Fruit fly (Drosophila melanogaster) whole organism, embryonic: ENCODE measurements around the gene Gr64f.

Source experiments
- Awh ChIP-seq: fragments of 200-800 bp; sonication (Bioruptor generic); IDR thresholded peaks from 2 replicates; pipeline ENCODE4, ENCODE4 v1.3.6; 2022; ENCODE audit warnings: missing biosample characterization, missing genetic modification characterization
- CG10543 ChIP-seq: fragments of 200-800 bp; sonication (Bioruptor generic); optimal IDR thresholded peaks from 3 replicates; lab custom pipeline; 2017; ENCODE audit warnings: missing biosample characterization, mild to moderate bottlenecking, missing genetic modification characterization, moderate library complexity
- CG11085 ChIP-seq: fragments of 200-800 bp; sonication (Bioruptor generic); IDR thresholded peaks from 2 replicates; pipeline ENCODE4 v1.3.6; 2022; ENCODE audit warnings: missing biosample characterization, missing genetic modification characterization
- CG11247 ChIP-seq: fragments of 200-800 bp; sonication (Bioruptor generic); IDR thresholded peaks from 2 replicates; pipeline ENCODE4 v1.3.6; 2022; ENCODE audit warnings: missing biosample characterization, missing genetic modification characterization
- CG11696 ChIP-seq: fragments of 200-800 bp; sonication (Bioruptor generic); IDR thresholded peaks from 2 replicates; pipeline ENCODE4 v1.3.6; 2022; ENCODE audit warnings: missing biosample characterization, missing genetic modification characterization
- CG12391 ChIP-seq: fragments of 200-800 bp; sonication (Bioruptor generic); optimal IDR thresholded peaks from 3 replicates; lab custom pipeline; 2018; ENCODE audit warnings: missing biosample characterization, mild to moderate bottlenecking, missing genetic modification characterization, moderate library complexity
- CG15479 ChIP-seq: fragments of 200-800 bp; sonication (Bioruptor generic); optimal IDR thresholded peaks from 3 replicates; lab custom pipeline; 2019; ENCODE audit warnings: missing biosample characterization, mild to moderate bottlenecking, missing genetic modification characterization, moderate library complexity
- CG16779 ChIP-seq: fragments of 200-800 bp; sonication (Bioruptor generic); IDR thresholded peaks from 2 replicates; pipeline ENCODE4 v1.3.6; 2022; ENCODE audit warnings: missing biosample characterization, missing genetic modification characterization
- CG16815 ChIP-seq: fragments of 200-800 bp; sonication (Bioruptor generic); optimal IDR thresholded peaks from 3 replicates; lab custom pipeline; 2017; ENCODE audit warnings: missing biosample characterization, mild to moderate bottlenecking, missing genetic modification characterization
- CG2712 ChIP-seq: fragments of 200-800 bp; optimal IDR thresholded peaks from 3 replicates; lab custom pipeline; 2019; ENCODE audit warnings: missing biosample characterization, mild to moderate bottlenecking, missing genetic modification characterization, moderate library complexity
- CG31441 ChIP-seq: fragments of 200-800 bp; sonication (Bioruptor generic); IDR thresholded peaks from 2 replicates; pipeline ENCODE4 v1.3.6; 2022; ENCODE audit warnings: missing biosample characterization, missing genetic modification characterization
- CG32532 ChIP-seq: fragments of 200-800 bp; sonication (Bioruptor generic); IDR thresholded peaks from 2 replicates; pipeline ENCODE4 v1.3.6; 2022; ENCODE audit warnings: missing biosample characterization, missing genetic modification characterization
- CG4282 ChIP-seq: fragments of 200-800 bp; sonication (Bioruptor generic); optimal IDR thresholded peaks from 2 replicates; lab custom pipeline; 2016; ENCODE audit warnings: missing biosample characterization, missing genetic modification characterization
- CG6175 ChIP-seq: fragments of 200-800 bp; sonication (Bioruptor generic); IDR thresholded peaks from 3 replicates; pipeline ENCODE4 v1.3.6; 2022; ENCODE audit warnings: missing biosample characterization, missing genetic modification characterization
- CG6689 ChIP-seq: fragments of 200-800 bp; sonication (Bioruptor generic); IDR thresholded peaks from 2 replicates; pipeline ENCODE4 v1.3.6; 2022; ENCODE audit warnings: missing biosample characterization, missing genetic modification characterization
- CG6791 ChIP-seq: fragments of 200-800 bp; sonication (Bioruptor generic); IDR thresholded peaks from 3 replicates; pipeline ENCODE4 v1.3.6; 2022; ENCODE audit warnings: missing biosample characterization, missing genetic modification characterization; ENCODE audit not compliant: partially characterized antibody
- CG7963 ChIP-seq: fragments of 200-800 bp; sonication (Bioruptor generic); IDR thresholded peaks from 3 replicates; pipeline ENCODE4 v1.3.6; 2022; ENCODE audit warnings: missing biosample characterization, missing genetic modification characterization; ENCODE audit not compliant: partially characterized antibody
- CG8290 ChIP-seq, 3 experiments: fragments of 200-800 bp; sonication (Bioruptor generic); optimal IDR thresholded peaks; 2 replicates each; lab custom pipeline; 2016 to 2019; ENCODE audit warnings: missing biosample characterization in 3 of 3, missing genetic modification characterization in 3 of 3, mild to moderate bottlenecking in 2 of 3, moderate library complexity in 1 of 3
- CG9797 ChIP-seq: fragments of 200-800 bp; sonication (Bioruptor generic); optimal IDR thresholded peaks from 3 replicates; lab custom pipeline; 2018; ENCODE audit warnings: missing biosample characterization, mild to moderate bottlenecking, missing genetic modification characterization
- Deaf1 ChIP-seq: fragments of 200-800 bp; optimal IDR thresholded peaks from 3 replicates; lab custom pipeline; 2019; ENCODE audit warnings: missing biosample characterization, mild to moderate bottlenecking, missing genetic modification characterization, moderate library complexity
- Elba2 ChIP-seq: fragments of 200-800 bp; sonication (Bioruptor generic); optimal IDR thresholded peaks from 3 replicates; lab custom pipeline; 2016; ENCODE audit warnings: missing biosample characterization, missing genetic modification characterization
- HmgD ChIP-seq: fragments of 200-800 bp; sonication (Bioruptor generic); optimal IDR thresholded peaks from 3 replicates; lab custom pipeline; 2016; ENCODE audit warnings: missing biosample characterization, missing genetic modification characterization
- Lpt ChIP-seq: fragments of >200 bp; optimal IDR thresholded peaks from 2 replicates; lab custom pipeline; 2018; ENCODE audit warnings: missing biosample characterization, missing genetic modification characterization
- Nf-YB ChIP-seq: fragments of 200-800 bp; sonication (Bioruptor generic); optimal IDR thresholded peaks from 3 replicates; lab custom pipeline; 2019; ENCODE audit warnings: missing biosample characterization, mild to moderate bottlenecking, missing genetic modification characterization, moderate library complexity
- Poxn ChIP-seq: fragments of 200-800 bp; sonication (Bioruptor generic); IDR thresholded peaks from 2 replicates; pipeline ENCODE4 v1.3.6; 2022; ENCODE audit warnings: missing biosample characterization, missing genetic modification characterization
- Side ChIP-seq: fragments of 200-800 bp; sonication (Bioruptor generic); optimal IDR thresholded peaks from 2 replicates; lab custom pipeline; 2016; ENCODE audit warnings: missing biosample characterization, missing genetic modification characterization
- Vsx1 ChIP-seq: fragments of 200-800 bp; sonication (Bioruptor generic); optimal IDR thresholded peaks from 2 replicates; lab custom pipeline; 2017; ENCODE audit warnings: missing biosample characterization, mild to moderate bottlenecking, missing genetic modification characterization, missing genetic modification reagents
- ato ChIP-seq: fragments of 200-800 bp; sonication (Bioruptor generic); IDR thresholded peaks from 2 replicates; pipeline ENCODE4 v1.3.6; 2022; ENCODE audit warnings: missing biosample characterization, missing genetic modification characterization; ENCODE audit not compliant: partially characterized antibody
- az2 ChIP-seq: fragments of 200-800 bp; sonication (Bioruptor generic); optimal IDR thresholded peaks from 3 replicates; lab custom pipeline; 2016; ENCODE audit warnings: missing biosample characterization, missing genetic modification characterization
- br ChIP-seq: fragments of >200 bp; optimal IDR thresholded peaks from 2 replicates; lab custom pipeline; 2017
- btn ChIP-seq: fragments of 200-800 bp; sonication (Bioruptor generic); optimal IDR thresholded peaks from 2 replicates; lab custom pipeline; 2016; ENCODE audit warnings: missing biosample characterization, missing genetic modification characterization
- cg ChIP-seq: fragments of 200-800 bp; sonication (Bioruptor generic); optimal IDR thresholded peaks from 3 replicates; lab custom pipeline; 2019; ENCODE audit warnings: missing biosample characterization, mild to moderate bottlenecking, missing genetic modification characterization, moderate library complexity
- chinmo ChIP-seq: fragments of 200-800 bp; sonication (Bioruptor generic); IDR thresholded peaks from 4 replicates; pipeline ENCODE4 v1.3.6; 2022; ENCODE audit warnings: missing biosample characterization, missing genetic modification characterization; ENCODE audit not compliant: partially characterized antibody
- corto ChIP-seq: fragments of 200-800 bp; sonication (Bioruptor generic); optimal IDR thresholded peaks from 2 replicates; lab custom pipeline; 2016; ENCODE audit warnings: missing biosample characterization, mild to moderate bottlenecking, missing genetic modification characterization, moderate library complexity
- crc ChIP-seq: fragments of 200-800 bp; sonication (Bioruptor generic); optimal IDR thresholded peaks from 2 replicates; lab custom pipeline; 2016; ENCODE audit warnings: missing biosample characterization, missing genetic modification characterization
- fru ChIP-seq: fragments of >200 bp; optimal IDR thresholded peaks from 2 replicates; lab custom pipeline; 2017
- gcm ChIP-seq: fragments of 200-800 bp; sonication (Bioruptor generic); optimal IDR thresholded peaks from 2 replicates; lab custom pipeline; 2019; ENCODE audit warnings: missing biosample characterization, mild to moderate bottlenecking, missing genetic modification characterization, moderate library complexity
- h ChIP-seq: fragments of >200 bp; optimal IDR thresholded peaks from 2 replicates; lab custom pipeline; 2017
- kah ChIP-seq: fragments of 200-800 bp; sonication (Bioruptor generic); optimal IDR thresholded peaks from 2 replicates; lab custom pipeline; 2018; ENCODE audit warnings: missing biosample characterization, mild to moderate bottlenecking, missing genetic modification characterization
- kay ChIP-seq: fragments of 200-800 bp; sonication (Bioruptor generic); optimal IDR thresholded peaks from 2 replicates; lab custom pipeline; 2016; ENCODE audit warnings: missing biosample characterization, missing genetic modification characterization
- klu ChIP-seq: fragments of 200-800 bp; sonication (Bioruptor generic); IDR thresholded peaks from 2 replicates; pipeline ENCODE4 v1.3.6; 2022; ENCODE audit warnings: missing biosample characterization, missing genetic modification characterization
- lbe ChIP-seq: fragments of 200-800 bp; sonication (Bioruptor generic); optimal IDR thresholded peaks from 2 replicates; lab custom pipeline; 2016; ENCODE audit warnings: missing biosample characterization, mild to moderate bottlenecking, missing genetic modification characterization
- nau ChIP-seq: fragments of 200-800 bp; sonication (Bioruptor generic); optimal IDR thresholded peaks from 3 replicates; lab custom pipeline; 2017; ENCODE audit warnings: missing biosample characterization, mild to moderate bottlenecking, missing genetic modification characterization, missing genetic modification reagents
- oc ChIP-seq: fragments of 200-800 bp; sonication (Bioruptor generic); optimal IDR thresholded peaks from 2 replicates; lab custom pipeline; 2018; ENCODE audit warnings: missing biosample characterization, mild to moderate bottlenecking, missing genetic modification characterization, moderate library complexity
- otp ChIP-seq: fragments of 200-800 bp; sonication (Bioruptor generic); IDR thresholded peaks from 3 replicates; pipeline ENCODE4, ENCODE4 v1.3.6; 2022; ENCODE audit warnings: missing biosample characterization, missing genetic modification characterization
- prd ChIP-seq, 3 experiments: fragments of >200 bp in 2 of 3; fragments of 200-800 bp in 1 of 3; sonication (Bioruptor generic) in 1 of 3; optimal IDR thresholded peaks in 2 of 3; IDR thresholded peaks in 1 of 3; 2 replicates in 2 of 3; 3 replicates in 1 of 3; pipeline versions ENCODE4 v1.3.6 to Lab custom; 2017 to 2022; ENCODE audit warnings: missing biosample characterization in 1 of 3, missing genetic modification characterization in 1 of 3
- pzg ChIP-seq: fragments of 200-800 bp; sonication (Bioruptor generic); optimal IDR thresholded peaks from 3 replicates; lab custom pipeline; 2018; ENCODE audit warnings: missing biosample characterization, mild to moderate bottlenecking, missing genetic modification characterization, moderate library complexity
- salm ChIP-seq: fragments of 200-800 bp; sonication (Bioruptor generic); optimal IDR thresholded peaks from 2 replicates; lab custom pipeline; 2018; ENCODE audit warnings: missing biosample characterization, mild to moderate bottlenecking, missing genetic modification characterization
- slp2 ChIP-seq: fragments of 200-800 bp; sonication (Bioruptor generic); optimal IDR thresholded peaks from 2 replicates; lab custom pipeline; 2016; ENCODE audit warnings: missing biosample characterization, missing genetic modification characterization
- so ChIP-seq: fragments of 200-800 bp; sonication (Bioruptor generic); IDR thresholded peaks from 3 replicates; pipeline ENCODE4 v1.3.6; 2022; ENCODE audit warnings: missing biosample characterization, missing genetic modification characterization

Gene Gr64f

dm6 chr3L:4040247-4040925, 4.8 kb downstream of the Gr64f start, which contains the start of the genes CG11593 and Rcd5 (continued):
- TF ChIP-seq prd (optimal IDR thresholded peaks at IDR 0.05; lab: Kevin White, UChicago) = no peak
- peak; percentile 92 for TF ChIP-seq prd (GFP tag; IDR thresholded peaks at IDR 0.05; lab: Robert Waterston, UW)
- no peak for TF ChIP-seq Lpt (GFP tag; lab: Kevin White, UChicago)
- TF ChIP-seq crc = no peak
- peak; percentile 87 for TF ChIP-seq CG32532 (GFP tag; lab: Robert Waterston, UW)
- no peak for TF ChIP-seq gcm (GFP tag; lab: Kevin White, UChicago)
- no peak for TF ChIP-seq oc (tag; lab: Kevin White, UChicago)
- no peak for TF ChIP-seq lbe (GFP tag; lab: Kevin White, UChicago)
- TF ChIP-seq HmgD (GFP tag; lab: Kevin White, UChicago) = no peak
- no peak for TF ChIP-seq btn
- TF ChIP-seq CG10543 (GFP tag; lab: Kevin White, UChicago) = no peak
- TF ChIP-seq kah (GFP tag; lab: Kevin White, UChicago) = no peak
- no peak for TF ChIP-seq CG31441
- no peak for TF ChIP-seq CG11696 (GFP tag; lab: Robert Waterston, UW)
- TF ChIP-seq Deaf1 (tag; lab: Kevin White, UChicago) = no peak
- no peak for TF ChIP-seq Side
- no peak for TF ChIP-seq so
- peak; percentile 41 for TF ChIP-seq Elba2 (GFP tag; lab: Kevin White, UChicago)
- TF ChIP-seq slp2 (GFP tag; lab: Kevin White, UChicago) = peak; percentile 9
- TF ChIP-seq corto (GFP tag; lab: Kevin White, UChicago) = no peak
- no peak for TF ChIP-seq ato
- peak; percentile 66 for TF ChIP-seq pzg (GFP tag; lab: Kevin White, UChicago)
- peak; percentile 54; the same call in 1 of the 2 replicates for TF ChIP-seq klu (GFP tag; lab: Robert Waterston, UW)
- TF ChIP-seq CG9797 (GFP tag; lab: Kevin White, UChicago) = peak; percentile 87
- peak; percentile 25 for TF ChIP-seq CG15479 (GFP tag; lab: Kevin White, UChicago)
- TF ChIP-seq Vsx1 (GFP tag; lab: Kevin White, UChicago) = no peak
- peak; percentile 75 for TF ChIP-seq kay
- TF ChIP-seq CG6689 (GFP tag; lab: Robert Waterston, UW) = peak; percentile 88
- TF ChIP-seq az2 (GFP tag; lab: Kevin White, UChicago) = peak; percentile 57
- TF ChIP-seq Awh (GFP tag; lab: Robert Waterston, UW) = no peak
- peak; percentile 59 for TF ChIP-seq CG8290 (GFP tag; optimal IDR thresholded peaks at IDR 0.05; lab: Kevin White, UChicago)
- TF ChIP-seq CG8290 (tag; optimal IDR thresholded peaks at IDR 0.05; lab: Kevin White, UChicago) = no peak
- TF ChIP-seq CG16779 (GFP tag; lab: Robert Waterston, UW) = no peak
- TF ChIP-seq cg = peak; percentile 72
- peak; percentile 70; the same call in 2 of the 3 replicates for TF ChIP-seq CG6175 (GFP tag; lab: Robert Waterston, UW)
- TF ChIP-seq nau (GFP tag; lab: Kevin White, UChicago) = no peak
- no peak for TF ChIP-seq salm (tag; lab: Kevin White, UChicago)
- TF ChIP-seq Poxn = peak; percentile 60; the same call in 1 of the 2 replicates
- peak; percentile 22; the same call in 1 of the 2 replicates for TF ChIP-seq CG11085 (GFP tag; lab: Robert Waterston, UW)
- TF ChIP-seq h = no peak
- TF ChIP-seq CG7963 (GFP tag; lab: Robert Waterston, UW) = no peak
- TF ChIP-seq CG12391 = no peak
- 0 out of 4 replicates have a peak, but pooled peaks have one; percentile 23 for TF ChIP-seq chinmo (GFP tag; lab: Robert Waterston, UW)
- TF ChIP-seq fru (lab: Kevin White, UChicago) = no peak
- peak; percentile 78 for TF ChIP-seq CG11247 (GFP tag; lab: Robert Waterston, UW)
- TF ChIP-seq CG6791 (GFP tag; lab: Robert Waterston, UW) = no peak
- no peak for TF ChIP-seq CG2712 (tag; lab: Kevin White, UChicago)
- TF ChIP-seq br (lab: Kevin White, UChicago) = no peak
- peak; percentile 48 for TF ChIP-seq CG16815
- TF ChIP-seq CG4282 (GFP tag; lab: Kevin White, UChicago) = no peak
- no peak for TF ChIP-seq Nf-YB (GFP tag; lab: Kevin White, UChicago)
- TF ChIP-seq otp (GFP tag; lab: Robert Waterston, UW) = no peak
